Fruit fly (Drosophila melanogaster): ENCODE measurements around the gene CG42688.

The CG42688 gene

dm6 chr2L:19167135-19167681, 15.4 kb downstream of the CG42688 start:
- no peak for TF ChIP-seq fkh (GFP tag; optimal IDR thresholded peaks at IDR 0.05)
- peak; percentile 3 to 17 for TF ChIP-seq ss (GFP tag; optimal IDR thresholded peaks at IDR 0.05)
- no peak for TF ChIP-seq CG3032 (tag; optimal IDR thresholded peaks at IDR 0.05)

DNA sequence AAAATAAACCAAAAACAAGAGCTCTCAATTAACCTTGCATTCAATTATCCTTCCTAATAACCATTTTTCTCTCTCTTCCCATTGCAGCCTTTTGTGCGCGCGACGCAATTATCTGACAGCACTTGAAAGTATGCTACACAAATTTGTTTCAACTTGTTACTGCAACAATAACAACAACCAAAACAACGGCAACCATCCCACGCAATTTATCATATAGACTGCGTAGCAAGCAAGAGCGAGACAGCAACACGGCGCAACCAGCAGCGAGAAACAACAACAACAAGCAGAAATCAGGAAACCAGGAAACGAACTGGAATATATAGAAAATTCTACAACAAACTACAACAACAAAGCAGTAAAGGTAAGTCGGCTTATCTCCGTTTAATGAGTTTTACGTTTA, 16.6 kb downstream of the CG42688 start:
- peak; percentile 66 for TF ChIP-seq Eip78C (GFP tag)
- TF ChIP-seq Eip93F (GFP tag; optimal IDR thresholded peaks at IDR 0.05) = no peak
- TF ChIP-seq Sox14 (GFP tag; optimal IDR thresholded peaks at IDR 0.05) = peak; percentile 56
- no peak for TF ChIP-seq CG10669 (GFP tag; optimal IDR thresholded peaks at IDR 0.05)
- TF ChIP-seq dsx (GFP tag; optimal IDR thresholded peaks at IDR 0.05; ENCODE audit: poor library complexity, severe bottlenecking) = peak; percentile 39
- no peak for TF ChIP-seq esn (GFP tag; optimal IDR thresholded peaks at IDR 0.05)
- no peak for TF ChIP-seq CG31627 (GFP tag; optimal IDR thresholded peaks at IDR 0.05)

- TF ChIP-seq acj6 (GFP tag; optimal IDR thresholded peaks at IDR 0.05) (peak; percentile 96), salr (GFP tag; optimal IDR thresholded peaks at IDR 0.05) (peak; percentile 66 to 95), CG8319 (GFP tag; optimal IDR thresholded peaks at IDR 0.05) (peak; percentile 92), vri (GFP tag; optimal IDR thresholded peaks at IDR 0.05) (peak; percentile 89), CG6163 (GFP tag; IDR thresholded peaks at IDR 0.05) (peak; percentile 97), CG3919 (GFP tag; optimal IDR thresholded peaks at IDR 0.05) (peak; percentile 97), fd59A (GFP tag; optimal IDR thresholded peaks at IDR 0.05) (peak; percentile 79), CG4318 (GFP tag; optimal IDR thresholded peaks at IDR 0.05) (peak; percentile 95), CG10669 (GFP tag; optimal IDR thresholded peaks at IDR 0.05) (peak; percentile 92), Gug (GFP tag; IDR thresholded peaks at IDR 0.05) (peak; percentile 97), svp (GFP tag) (peak; percentile 98), CG9139 (GFP tag; optimal IDR thresholded peaks at IDR 0.05) (peak; percentile 74), spab (GFP tag; optimal IDR thresholded peaks at IDR 0.05) (peak; percentile 87), eg (GFP tag; IDR thresholded peaks at IDR 0.05) (peak; percentile 98), net (GFP tag; optimal IDR thresholded peaks at IDR 0.05) (peak; percentile 97), CG11762 (GFP tag; optimal IDR thresholded peaks at IDR 0.05; ENCODE audit: insufficient read depth) (peak; percentile 94), fkh (GFP tag; optimal IDR thresholded peaks at IDR 0.05) (peak; percentile 72), Ets21C (GFP tag; optimal IDR thresholded peaks at IDR 0.05) (peak; percentile 96), pdm3 (GFP tag; optimal IDR thresholded peaks at IDR 0.05) (peak; percentile 94), OdsH (GFP tag; optimal IDR thresholded peaks at IDR 0.05) (peak; percentile 97), dsx (GFP tag; optimal IDR thresholded peaks at IDR 0.05; ENCODE audit: poor library complexity, severe bottlenecking) (peak; percentile 85), Eip75B (GFP tag; optimal IDR thresholded peaks at IDR 0.05) (peak; percentile 97), CG10631 (GFP tag; optimal IDR thresholded peaks at IDR 0.05) (peak; percentile 96), CG11902 (GFP tag; optimal IDR thresholded peaks at IDR 0.05) (peak; percentile 83), topi (GFP tag; optimal IDR thresholded peaks at IDR 0.05) (peak; percentile 96), CG32006 (GFP tag; optimal IDR thresholded peaks at IDR 0.05) (peak; percentile 98), fd85E (GFP tag; optimal IDR thresholded peaks at IDR 0.05) (peak; percentile 83), Hr38 (GFP tag; optimal IDR thresholded peaks at IDR 0.05) (peak; percentile 82), CG6276 (GFP tag; optimal IDR thresholded peaks at IDR 0.05) (peak; percentile 98), Hr4 (GFP tag; optimal IDR thresholded peaks at IDR 0.05) (peak; percentile 99), Sox15 (GFP tag; optimal IDR thresholded peaks at IDR 0.05) (peak; percentile 89), CG34406 (GFP tag; optimal IDR thresholded peaks at IDR 0.05) (peak; percentile 95), CG6792 (GFP tag; optimal IDR thresholded peaks at IDR 0.05) (peak; percentile 94), ss (GFP tag; optimal IDR thresholded peaks at IDR 0.05) (peak; percentile 78 to 87), Eip93F (GFP tag; optimal IDR thresholded peaks at IDR 0.05) (peak; percentile 85), CG8632 (GFP tag; optimal IDR thresholded peaks at IDR 0.05) (peak; percentile 92), Smox (GFP tag; optimal IDR thresholded peaks at IDR 0.05) (peak; percentile 97), esn (GFP tag; optimal IDR thresholded peaks at IDR 0.05) (peak; percentile 97), achi (GFP tag; optimal IDR thresholded peaks at IDR 0.05) (peak; percentile 97), Met (GFP tag; optimal IDR thresholded peaks at IDR 0.05) (peak; percentile 97), CG31627 (GFP tag; optimal IDR thresholded peaks at IDR 0.05) (peak; percentile 95), Eip78C (GFP tag) (peak; percentile 98)
These were observed 17.4 kb downstream of the CG42688 start for dm6 chr2L:19164933-19165813.
